Worm (Caenorhabditis elegans) whole organism, L1 larva: ENCODE measurements around the gene ZC518.8.

Source experiments
- C16A3.4 ChIP-seq: fragments of 150-350 bp; optimal IDR thresholded peaks from 2 replicates; lab custom pipeline; 2014; ENCODE audit warnings: missing biosample characterization, missing genetic modification characterization
- ceh-88 ChIP-seq: fragments of 200-800 bp; sonication (Bioruptor generic); IDR thresholded peaks from 2 replicates; pipeline ENCODE4 v1.3.6; 2022; ENCODE audit warnings: missing genetic modification characterization, missing compliant biosample characterization
- efl-1 ChIP-seq, 4 experiments: fragments of 150-350 bp; optimal IDR thresholded peaks in 3 of 4; peaks in 1 of 4; 1 replicate in 1 of 4; 2 replicates in 3 of 4; lab custom pipeline; 2014; ENCODE audit warnings: missing biosample characterization in 2 of 4, missing genetic modification characterization in 2 of 4, missing genetic modification reagents in 2 of 4
- egl-27 ChIP-seq, 2 experiments: fragments of 150-350 bp in 1 of 2; sonication (generic microtip); optimal IDR thresholded peaks; 3 replicates each; lab custom pipeline; 2017 to 2018; ENCODE audit warnings: missing biosample characterization in 2 of 2, missing genetic modification characterization in 2 of 2, missing genetic modification reagents in 2 of 2
- elt-2 ChIP-seq: sonication (generic microtip); optimal IDR thresholded peaks from 2 replicates; lab custom pipeline; 2016; ENCODE audit warnings: missing genetic modification characterization, mild to moderate bottlenecking, inconsistent platforms, missing compliant biosample characterization, missing genetic modification reagents
- elt-3 ChIP-seq, 6 experiments: fragments of 150-350 bp in 1 of 6; sonication (generic microtip); optimal IDR thresholded peaks; 2 replicates each; lab custom pipeline; 2017 to 2018; ENCODE audit warnings: missing biosample characterization in 6 of 6, missing genetic modification characterization in 6 of 6, inconsistent platforms in 1 of 6
- irx-1 ChIP-seq: sonication (generic microtip); optimal IDR thresholded peaks from 2 replicates; lab custom pipeline; 2016; ENCODE audit warnings: missing genetic modification characterization, missing compliant biosample characterization
- lin-35 ChIP-seq, 2 experiments: fragments of 150-350 bp; optimal IDR thresholded peaks; 2 replicates each; lab custom pipeline; 2014; ENCODE audit warnings: missing biosample characterization in 2 of 2, missing genetic modification characterization in 2 of 2, missing genetic modification reagents in 2 of 2
- lin-39 ChIP-seq: fragments of 150-350 bp; optimal IDR thresholded peaks from 2 replicates; lab custom pipeline; 2014; ENCODE audit warnings: missing biosample characterization, missing genetic modification reagents, missing genetic modification characterization
- nhr-11 ChIP-seq: fragments of 150-350 bp; optimal IDR thresholded peaks from 2 replicates; lab custom pipeline; 2014; ENCODE audit warnings: missing biosample characterization, missing genetic modification characterization
- nhr-12 ChIP-seq: sonication (generic microtip); optimal IDR thresholded peaks from 2 replicates; lab custom pipeline; 2017; ENCODE audit warnings: missing biosample characterization, missing genetic modification characterization
- nhr-76 ChIP-seq: sonication (generic microtip); optimal IDR thresholded peaks from 2 replicates; lab custom pipeline; 2017; ENCODE audit warnings: missing biosample characterization, missing genetic modification characterization
- tbx-2 ChIP-seq: sonication (generic microtip); optimal IDR thresholded peaks from 2 replicates; lab custom pipeline; 2016; ENCODE audit warnings: missing genetic modification characterization, missing compliant biosample characterization
- ztf-11 ChIP-seq, 2 experiments: sonication (generic microtip); optimal IDR thresholded peaks; 2 replicates each; lab custom pipeline; 2016 to 2017; ENCODE audit warnings: missing genetic modification characterization in 2 of 2, missing biosample characterization in 1 of 2, missing compliant biosample characterization in 1 of 2

- TF ChIP-seq ceh-88 (GFP tag; lab: Robert Waterston, UW) (no peak), elt-3 (tag; optimal IDR thresholded peaks at IDR 0.05; lab: Kevin White, UChicago) (no peak), efl-1 (optimal IDR thresholded peaks at IDR 0.05; lab: Kevin White, UChicago) (no peak), efl-1 (GFP tag; optimal IDR thresholded peaks at IDR 0.05 in 1 of 2; lab: Kevin White, UChicago) (no peak), egl-27 (tag; optimal IDR thresholded peaks at IDR 0.05; lab: Kevin White, UChicago) (no peak), nhr-12 (tag; lab: Kevin White, UChicago) (no peak), nhr-76 (tag; lab: Kevin White, UChicago) (no peak), lin-39 (tag; lab: Kevin White, UChicago) (no peak), C16A3.4 (no peak), irx-1 (no peak), tbx-2 (tag; lab: Kevin White, UChicago) (no peak), nhr-11 (no peak), elt-2 (tag; lab: Kevin White, UChicago) (no peak), ztf-11 (tag; optimal IDR thresholded peaks at IDR 0.05; lab: Kevin White, UChicago) (no peak), lin-35 (GFP tag; optimal IDR thresholded peaks at IDR 0.05; lab: Kevin White, UChicago) (no peak)
These were observed 46.9 kb upstream of the ZC518.8 start, which contains the start of gene dsb-1 for ce11 chrIV:12408625-12409024.
